Fruit fly (Drosophila melanogaster): Measurements from ENCODE around the gene rst.

The rst gene

DNA sequence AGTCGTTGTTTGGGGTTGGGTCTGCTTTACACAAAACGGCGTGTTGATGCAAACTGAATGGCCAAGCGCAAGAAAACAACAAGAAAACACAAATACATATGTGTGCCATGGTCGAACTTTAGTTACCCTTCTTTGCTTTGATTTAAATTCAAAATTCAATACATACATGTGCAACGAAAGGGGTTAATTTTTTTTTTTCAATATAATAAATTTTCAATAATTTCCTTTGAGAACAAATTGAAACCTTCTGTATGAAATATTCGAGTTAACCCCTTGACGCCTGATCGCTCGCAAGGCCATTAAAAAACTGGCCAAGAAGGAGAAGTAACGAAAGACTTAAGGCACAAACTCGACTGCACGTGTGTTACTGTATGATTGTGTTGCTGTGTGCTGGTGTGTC is 45.0 kb upstream of the rst start (continued):
- TF ChIP-seq chn (GFP tag; optimal IDR thresholded peaks at IDR 0.05): peak; percentile 29
- TF ChIP-seq Scr (GFP tag; IDR thresholded peaks at IDR 0.05; ENCODE audit: partially characterized antibody): no peak
- no peak for TF ChIP-seq shn (GFP tag; optimal IDR thresholded peaks at IDR 0.05)
- TF ChIP-seq CG14050 (GFP tag; IDR thresholded peaks at IDR 0.05): 0 out of 3 replicates have a peak, but pooled peaks have one; percentile 45
- TF ChIP-seq HHEX (GFP tag; optimal IDR thresholded peaks at IDR 0.05): peak; percentile 54
- TF ChIP-seq Opbp (GFP tag; IDR thresholded peaks at IDR 0.05; ENCODE audit: partially characterized antibody): no peak
- TF ChIP-seq toy (GFP tag; IDR thresholded peaks at IDR 0.05): no peak
- peak; percentile 70 for TF ChIP-seq unpg (GFP tag; optimal IDR thresholded peaks at IDR 0.05)
- TF ChIP-seq CG8924 (tag; optimal IDR thresholded peaks at IDR 0.05): peak; percentile 63
- peak; percentile 42 for TF ChIP-seq CG5180 (GFP tag; optimal IDR thresholded peaks at IDR 0.05)
- no peak for TF ChIP-seq HmgD (GFP tag; optimal IDR thresholded peaks at IDR 0.05)
- TF ChIP-seq CG4424 (GFP tag; optimal IDR thresholded peaks at IDR 0.05): peak; percentile 59
- peak; percentile 88 for TF ChIP-seq Drgx (GFP tag; IDR thresholded peaks at IDR 0.05)
- no peak for TF ChIP-seq Max (GFP tag; optimal IDR thresholded peaks at IDR 0.05)
- no peak for TF ChIP-seq CG11560 (tag; IDR thresholded peaks at IDR 0.05)
- peak; percentile 15 for TF ChIP-seq Nf-YB (GFP tag; optimal IDR thresholded peaks at IDR 0.05)
- TF ChIP-seq CG7372 (GFP tag; IDR thresholded peaks at IDR 0.05): no peak
- peak; percentile 35 for TF ChIP-seq Mad (GFP tag; optimal IDR thresholded peaks at IDR 0.05)
- TF ChIP-seq yki (optimal IDR thresholded peaks at IDR 0.05): no peak
- peak; percentile 67 for TF ChIP-seq CG10366 (GFP tag; IDR thresholded peaks at IDR 0.05)
- TF ChIP-seq CG42726 (GFP tag; IDR thresholded peaks at IDR 0.05; ENCODE audit: partially characterized antibody): no peak
- TF ChIP-seq Mes4 (GFP tag; optimal IDR thresholded peaks at IDR 0.05): no peak
- no peak for TF ChIP-seq al (GFP tag; IDR thresholded peaks at IDR 0.05)
- no peak for TF ChIP-seq CG32532 (GFP tag; IDR thresholded peaks at IDR 0.05)
- peak; percentile 33 to 51 for TF ChIP-seq chif (GFP tag; optimal IDR thresholded peaks at IDR 0.05)
- peak; percentile 76 for TF ChIP-seq Blimp-1 (GFP tag; optimal IDR thresholded peaks at IDR 0.05)
- TF ChIP-seq tap (tag; optimal IDR thresholded peaks at IDR 0.05): peak; percentile 4
- no peak for TF ChIP-seq NFAT (GFP tag; IDR thresholded peaks at IDR 0.05)
- no peak for TF ChIP-seq CG2120 (GFP tag; optimal IDR thresholded peaks at IDR 0.05)
- TF ChIP-seq CG6683 (GFP tag; optimal IDR thresholded peaks at IDR 0.05): no peak
- peak; percentile 56 for TF ChIP-seq stc (GFP tag; IDR thresholded peaks at IDR 0.05)
- no peak for TF ChIP-seq sc (optimal IDR thresholded peaks at IDR 0.05)
- TF ChIP-seq sc (GFP tag; optimal IDR thresholded peaks at IDR 0.05): peak; percentile 54
- no peak for TF ChIP-seq CG34376 (GFP tag; optimal IDR thresholded peaks at IDR 0.05)
- TF ChIP-seq E2f1 (GFP tag; IDR thresholded peaks at IDR 0.05): peak; percentile 59
- peak; percentile 37; the same call in 2 of the 4 replicates for TF ChIP-seq Gug (GFP tag; IDR thresholded peaks at IDR 0.05)
- TF ChIP-seq ash1 (GFP tag; optimal IDR thresholded peaks at IDR 0.05): no peak
- peak; percentile 18 for TF ChIP-seq CG1647 (GFP tag; optimal IDR thresholded peaks at IDR 0.05)
- TF ChIP-seq Bgb (GFP tag; IDR thresholded peaks at IDR 0.05; ENCODE audit: partially characterized antibody): no peak
- no peak for TF ChIP-seq maf-S (GFP tag; optimal IDR thresholded peaks at IDR 0.05)
- peak; percentile 46 for TF ChIP-seq CG10209 (GFP tag; optimal IDR thresholded peaks at IDR 0.05)
- peak; percentile 53; the same call in 1 of the 3 replicates for TF ChIP-seq ase (GFP tag; IDR thresholded peaks at IDR 0.05)
- TF ChIP-seq CTCF (GFP tag; optimal IDR thresholded peaks at IDR 0.05): no peak
- peak; percentile 61 for TF ChIP-seq CG17328 (GFP tag; IDR thresholded peaks at IDR 0.05)
- no peak for TF ChIP-seq CG12071 (GFP tag; optimal IDR thresholded peaks at IDR 0.05)
- no peak for TF ChIP-seq sna (GFP tag; IDR thresholded peaks at IDR 0.05; ENCODE audit: partially characterized antibody)
- peak; percentile 46 for TF ChIP-seq CG4820 (GFP tag; optimal IDR thresholded peaks at IDR 0.05)
- peak; percentile 81 for TF ChIP-seq nmo (GFP tag; optimal IDR thresholded peaks at IDR 0.05)

All from whole organism, embryonic.